Worm (Caenorhabditis elegans) whole organism, L1 larva: ENCODE measurements around the gene F44E5.15.

Source experiments
- C04F5.9 ChIP-seq: sonication (generic microtip); optimal IDR thresholded peaks from 2 replicates; lab custom pipeline; 2016; ENCODE audit warnings: missing genetic modification characterization, missing compliant biosample characterization
- aha-1 ChIP-seq: fragments of 150-350 bp; optimal IDR thresholded peaks from 2 replicates; lab custom pipeline; 2014; ENCODE audit warnings: missing biosample characterization, missing genetic modification characterization
- nhr-237 ChIP-seq: fragments of 150-350 bp; optimal IDR thresholded peaks from 2 replicates; lab custom pipeline; 2014; ENCODE audit warnings: missing biosample characterization, missing genetic modification characterization
- rnt-1 ChIP-seq: sonication (generic microtip); optimal IDR thresholded peaks from 2 replicates; lab custom pipeline; 2016; ENCODE audit warnings: mild to moderate bottlenecking, missing genetic modification characterization, moderate library complexity, missing compliant biosample characterization
- skn-1 ChIP-seq: fragments of 150-350 bp; optimal IDR thresholded peaks from 2 replicates; lab custom pipeline; 2014; ENCODE audit warnings: missing biosample characterization, missing genetic modification characterization
- snpc-4 ChIP-seq: fragments of 150-350 bp; optimal IDR thresholded peaks from 2 replicates; lab custom pipeline; 2014; ENCODE audit warnings: missing biosample characterization, missing genetic modification characterization

ce11 chrII:11723904-11724303 is 48.6 kb upstream of the F44E5.15 start, which contains the start of gene ldh-1:
- TF ChIP-seq C04F5.9 (tag; lab: Kevin White, UChicago), result no peak
- no peak for TF ChIP-seq aha-1
- no peak for TF ChIP-seq nhr-237 (tag; lab: Kevin White, UChicago)
- TF ChIP-seq snpc-4 (tag; lab: Kevin White, UChicago), result no peak
- no peak for TF ChIP-seq skn-1 (tag; lab: Kevin White, UChicago)
- TF ChIP-seq rnt-1, result no peak
